Fruit fly (Drosophila melanogaster): ENCODE data around the gene Cbp80.

Cbp80 gene

DNA sequence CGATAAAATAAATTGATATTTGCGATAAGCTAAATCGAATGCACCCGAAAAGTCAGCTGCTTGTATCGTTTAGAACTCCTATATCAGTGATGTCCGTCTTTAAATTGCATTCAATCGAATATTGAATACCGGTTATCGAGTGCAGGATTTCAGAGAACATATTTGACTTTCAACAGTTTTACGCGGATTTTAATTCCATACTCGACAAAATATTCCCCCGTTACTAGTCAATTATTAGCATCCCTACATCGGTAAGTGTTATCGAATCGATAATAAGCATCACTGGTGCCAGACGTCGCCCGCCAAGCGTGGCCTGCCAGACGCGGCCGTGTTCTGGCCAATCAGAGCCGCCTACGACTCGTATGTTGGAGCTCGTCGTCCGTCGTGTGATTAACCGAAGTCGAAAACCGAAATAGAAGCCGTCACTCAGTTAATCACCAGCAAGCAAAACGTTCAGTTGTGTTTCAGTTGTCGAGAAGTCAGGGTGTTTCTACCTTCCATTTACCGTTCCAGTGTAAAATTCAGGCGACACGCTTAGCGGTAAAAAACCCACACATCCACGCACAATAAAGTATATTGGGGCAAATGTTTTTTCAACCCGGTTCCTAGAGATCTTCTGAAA lies 38.1 kb downstream of the Cbp80 start, which contains the start of gene ctp (continued):
- peak; percentile 43 for TF ChIP-seq Hr39 (GFP tag; optimal IDR thresholded peaks at IDR 0.05)
- TF ChIP-seq CG8119 (GFP tag; IDR thresholded peaks at IDR 0.05) = 0 out of 3 replicates have a peak, but pooled peaks have one; percentile 24
- TF ChIP-seq CG8319 (GFP tag; optimal IDR thresholded peaks at IDR 0.05) = peak; percentile 6
- peak; percentile 47 for TF ChIP-seq CG6854 (GFP tag; optimal IDR thresholded peaks at IDR 0.05)
- peak; percentile 16 for TF ChIP-seq fd85E (GFP tag; optimal IDR thresholded peaks at IDR 0.05)
- peak; percentile 38 for TF ChIP-seq dsx (GFP tag; optimal IDR thresholded peaks at IDR 0.05; ENCODE audit: poor library complexity, severe bottlenecking)
- TF ChIP-seq CG15336 (GFP tag; IDR thresholded peaks at IDR 0.05) = peak; percentile 15; the same call in 1 of the 2 replicates
- no peak for TF ChIP-seq Ets21C (GFP tag; optimal IDR thresholded peaks at IDR 0.05)
- peak; percentile 68 for TF ChIP-seq pdm3 (GFP tag; optimal IDR thresholded peaks at IDR 0.05)
- TF ChIP-seq CG9139 (GFP tag; optimal IDR thresholded peaks at IDR 0.05) = no peak
- TF ChIP-seq lz (GFP tag; optimal IDR thresholded peaks at IDR 0.05) = peak; percentile 33
- TF ChIP-seq acj6 (GFP tag; optimal IDR thresholded peaks at IDR 0.05) = peak; percentile 44
- peak; percentile 18 for TF ChIP-seq cyc (GFP tag; optimal IDR thresholded peaks at IDR 0.05)
- no peak for TF ChIP-seq fd59A (GFP tag; optimal IDR thresholded peaks at IDR 0.05)
- peak; percentile 46 for TF ChIP-seq Smox (GFP tag; optimal IDR thresholded peaks at IDR 0.05)
- no peak for TF ChIP-seq CG11294 (GFP tag; IDR thresholded peaks at IDR 0.05)
- TF ChIP-seq CG10631 (GFP tag; optimal IDR thresholded peaks at IDR 0.05) = peak; percentile 36
- no peak for TF ChIP-seq Sox15 (GFP tag; optimal IDR thresholded peaks at IDR 0.05)
- peak; percentile 15 for TF ChIP-seq Ets96B (tag; optimal IDR thresholded peaks at IDR 0.05)
- 0 out of 2 replicates have a peak, but pooled peaks have one; percentile 10 for TF ChIP-seq Gug (GFP tag; IDR thresholded peaks at IDR 0.05)
- no peak for TF ChIP-seq fkh (GFP tag; optimal IDR thresholded peaks at IDR 0.05)
- TF ChIP-seq Sox14 (GFP tag; optimal IDR thresholded peaks at IDR 0.05) = peak; percentile 32
- TF ChIP-seq Met (GFP tag; optimal IDR thresholded peaks at IDR 0.05) = peak; percentile 40
- peak; percentile 52; the same call in 1 of the 3 replicates for TF ChIP-seq eg (GFP tag; IDR thresholded peaks at IDR 0.05)
- peak; percentile 67 for TF ChIP-seq svp (GFP tag)
- TF ChIP-seq CG3032 (tag; optimal IDR thresholded peaks at IDR 0.05) = peak; percentile 3
- TF ChIP-seq CG4318 (GFP tag; optimal IDR thresholded peaks at IDR 0.05) = no peak
- peak; percentile 20 for TF ChIP-seq Hr4 (GFP tag; optimal IDR thresholded peaks at IDR 0.05)
- TF ChIP-seq achi (GFP tag; optimal IDR thresholded peaks at IDR 0.05) = peak; percentile 49
- no peak for TF ChIP-seq Hr38 (GFP tag; optimal IDR thresholded peaks at IDR 0.05)
- TF ChIP-seq ss (GFP tag; optimal IDR thresholded peaks at IDR 0.05) = peak; percentile 50 to 56
- TF ChIP-seq CG6792 (GFP tag; optimal IDR thresholded peaks at IDR 0.05) = peak; percentile 29
- TF ChIP-seq CG6276 (GFP tag; optimal IDR thresholded peaks at IDR 0.05) = no peak
- peak; percentile 43 for TF ChIP-seq CG31627 (GFP tag; optimal IDR thresholded peaks at IDR 0.05)
- TF ChIP-seq esn (GFP tag; optimal IDR thresholded peaks at IDR 0.05) = peak; percentile 60
- TF ChIP-seq Blimp-1 (GFP tag; optimal IDR thresholded peaks at IDR 0.05) = no peak
- peak; percentile 48 for TF ChIP-seq net (GFP tag; optimal IDR thresholded peaks at IDR 0.05)
- no peak for TF ChIP-seq CG10669 (GFP tag; optimal IDR thresholded peaks at IDR 0.05)
- TF ChIP-seq vri (GFP tag; optimal IDR thresholded peaks at IDR 0.05) = peak; percentile 60
- peak; percentile 59 for TF ChIP-seq Sox102F (GFP tag; optimal IDR thresholded peaks at IDR 0.05)
- peak; percentile 35 for TF ChIP-seq CG3919 (GFP tag; optimal IDR thresholded peaks at IDR 0.05)

DNA sequence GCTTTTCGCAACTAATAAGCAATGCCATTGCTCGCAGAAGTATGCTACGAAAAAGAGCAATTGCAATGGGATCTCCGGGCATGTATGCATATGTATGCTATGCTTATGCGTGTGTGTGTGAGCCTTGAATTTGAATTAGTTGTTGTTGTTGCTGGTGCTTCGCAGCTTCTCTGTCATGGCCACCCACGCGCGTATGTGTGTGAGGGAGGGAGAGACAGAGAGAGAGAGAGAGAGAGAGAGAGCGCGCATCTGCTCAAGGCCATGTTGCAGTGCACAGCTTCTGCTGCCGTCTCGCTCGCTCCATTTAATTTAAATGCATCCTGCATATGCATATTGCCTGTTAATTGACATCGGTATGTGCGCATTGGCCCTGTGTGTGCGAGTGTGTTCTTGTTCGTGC lies 41.0 kb downstream of the Cbp80 start:
- TF ChIP-seq Ets21C (GFP tag; optimal IDR thresholded peaks at IDR 0.05) = no peak
- no peak for TF ChIP-seq CG9139 (GFP tag; optimal IDR thresholded peaks at IDR 0.05)

All from whole organism, prepupa.